Worm (Caenorhabditis elegans): ENCODE measurements around the gene H04M03.3.

ce11 chrIV:5877246-5877645, 14.1 kb upstream of the H04M03.3 start, which contains the start of gene srv-21:
- no peak for TF ChIP-seq ztf-29 (GFP tag; IDR thresholded peaks at IDR 0.05)
- no peak for TF ChIP-seq klf-2 (GFP tag; conservative IDR thresholded peaks at IDR 0.05)
- no peak for TF ChIP-seq med-1 (GFP tag; optimal IDR thresholded peaks at IDR 0.05; ENCODE audit: insufficient read depth)

All from whole organism, midembryonic.